Fruit fly (Drosophila melanogaster): Measurements from ENCODE around the gene Moca-cyp.

DNA sequence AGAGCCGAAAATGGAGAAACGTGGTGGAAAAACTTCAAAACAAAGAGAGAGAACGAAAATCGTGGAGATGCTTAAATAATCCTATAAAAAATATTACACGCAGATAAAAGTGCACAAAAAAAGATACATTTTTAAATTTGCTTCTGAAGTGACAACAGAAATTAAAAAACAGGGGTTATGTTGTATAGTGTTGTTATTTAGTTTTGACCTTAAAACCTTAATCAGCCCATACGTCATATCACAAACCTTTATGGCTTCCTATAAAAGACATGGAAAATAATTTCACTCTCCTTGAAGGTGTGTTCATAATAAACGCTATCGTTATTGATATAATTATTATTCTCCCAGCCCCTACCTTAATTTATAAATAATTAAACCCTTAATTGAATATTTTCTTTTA, 13.0 kb upstream of the Moca-cyp start:
- TF ChIP-seq CG8478 (optimal IDR thresholded peaks at IDR 0.05) (no peak), CTCF (optimal IDR thresholded peaks at IDR 0.05) (no peak)
